Worm (Caenorhabditis elegans): ENCODE measurements around the gene srj-38.

DNA sequence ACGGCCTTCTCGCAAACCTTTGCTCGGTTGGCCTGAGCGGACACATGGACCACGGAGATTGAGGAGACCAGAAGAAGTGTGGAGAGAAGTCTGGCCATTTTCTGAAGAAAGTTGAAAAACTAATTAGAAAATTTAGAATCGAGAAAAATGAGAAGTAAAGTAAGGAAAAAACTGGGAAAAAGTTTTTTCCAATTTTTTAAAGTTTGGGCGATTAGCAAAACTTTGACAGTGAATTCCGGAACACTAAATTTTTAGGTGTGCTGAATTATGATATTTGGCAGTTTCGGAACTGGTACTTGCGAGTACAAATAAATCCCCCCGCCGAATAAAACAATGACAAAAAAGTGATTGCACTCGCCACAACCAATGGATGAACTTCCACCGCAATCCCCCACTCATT lies 17.5 kb downstream of the srj-38 start, which contains the start of gene T02B11.3:
- no peak for TF ChIP-seq dao-5 (tag; optimal IDR thresholded peaks at IDR 0.05)
- no peak for TF ChIP-seq W03F9.2 (tag; optimal IDR thresholded peaks at IDR 0.05)
